Fruit fly (Drosophila melanogaster): ENCODE results near the gene Lgr4.

The Lgr4 gene

DNA sequence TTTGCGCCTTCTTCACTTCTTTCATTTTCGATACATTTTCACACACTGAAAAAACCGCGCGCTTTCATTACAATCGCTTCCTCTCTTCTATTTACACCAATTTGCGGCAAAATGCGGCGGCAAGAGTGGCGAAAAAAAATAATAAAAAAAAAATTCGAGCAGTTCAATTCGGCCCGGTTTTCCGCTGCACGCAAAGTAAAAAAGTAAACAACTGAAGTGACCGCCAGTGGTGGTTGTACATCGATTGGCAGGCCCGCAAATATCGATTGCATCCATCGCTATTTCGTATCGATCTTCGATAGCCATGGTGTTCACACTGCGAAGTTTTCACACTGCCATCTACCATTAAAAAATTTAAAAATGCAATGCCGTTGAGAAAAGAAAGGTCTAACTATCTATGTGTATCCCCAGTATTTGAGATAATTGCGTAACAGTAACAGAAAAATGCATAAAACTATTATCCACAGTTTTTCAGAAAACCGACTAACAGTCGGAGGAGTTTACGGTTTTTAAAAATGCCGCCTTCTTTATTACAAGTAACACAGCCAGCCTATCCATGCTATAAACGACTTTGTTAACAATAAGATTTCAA, 76.6 kb downstream of the Lgr4 start, which contains the start of gene Chpf (continued):
- TF ChIP-seq CG6854 (GFP tag; optimal IDR thresholded peaks at IDR 0.05) = no peak
- no peak for TF ChIP-seq h (optimal IDR thresholded peaks at IDR 0.05)
- peak; percentile 74; the same call in 1 of the 2 replicates for TF ChIP-seq ato (GFP tag; IDR thresholded peaks at IDR 0.05; ENCODE audit: partially characterized antibody)
- TF ChIP-seq tio (GFP tag; optimal IDR thresholded peaks at IDR 0.05) = no peak
- TF ChIP-seq Usf (GFP tag; optimal IDR thresholded peaks at IDR 0.05) = no peak
- peak; percentile 32; the same call in 1 of the 2 replicates for TF ChIP-seq Ptx1 (GFP tag; IDR thresholded peaks at IDR 0.05)
- TF ChIP-seq CG2120 (GFP tag; optimal IDR thresholded peaks at IDR 0.05) = no peak
- TF ChIP-seq zf30C (GFP tag; optimal IDR thresholded peaks at IDR 0.05) = no peak
- no peak for TF ChIP-seq D19B (GFP tag; optimal IDR thresholded peaks at IDR 0.05)
- TF ChIP-seq CG18764 (GFP tag; optimal IDR thresholded peaks at IDR 0.05) = no peak
- no peak for TF ChIP-seq CG18262 (tag; optimal IDR thresholded peaks at IDR 0.05)
- no peak for TF ChIP-seq jumu (GFP tag; optimal IDR thresholded peaks at IDR 0.05)
- TF ChIP-seq pnt (GFP tag; optimal IDR thresholded peaks at IDR 0.05) = no peak
- TF ChIP-seq chn (GFP tag; optimal IDR thresholded peaks at IDR 0.05) = peak; percentile 30
- no peak for TF ChIP-seq CG18619 (GFP tag; optimal IDR thresholded peaks at IDR 0.05)
- peak; percentile 83 for TF ChIP-seq ssp (GFP tag; IDR thresholded peaks at IDR 0.05)
- TF ChIP-seq br (optimal IDR thresholded peaks at IDR 0.05) = no peak
- TF ChIP-seq BtbVII (GFP tag; optimal IDR thresholded peaks at IDR 0.05) = no peak
- no peak for TF ChIP-seq shn (GFP tag; optimal IDR thresholded peaks at IDR 0.05)
- TF ChIP-seq Ravus (GFP tag; IDR thresholded peaks at IDR 0.05) = no peak
- TF ChIP-seq Deaf1 (tag; optimal IDR thresholded peaks at IDR 0.05) = no peak
- TF ChIP-seq wor (GFP tag; IDR thresholded peaks at IDR 0.05) = no peak
- TF ChIP-seq usp (GFP tag; optimal IDR thresholded peaks at IDR 0.05) = no peak
- no peak for TF ChIP-seq gce (GFP tag; IDR thresholded peaks at IDR 0.05)
- no peak for TF ChIP-seq CG12769 (tag; optimal IDR thresholded peaks at IDR 0.05)
- TF ChIP-seq CG1647 (GFP tag; optimal IDR thresholded peaks at IDR 0.05) = no peak
- peak; percentile 34 for TF ChIP-seq CHES-1-like (GFP tag; optimal IDR thresholded peaks at IDR 0.05)
- no peak for TF ChIP-seq CG3726 (GFP tag; IDR thresholded peaks at IDR 0.05)
- TF ChIP-seq CG32532 (GFP tag; IDR thresholded peaks at IDR 0.05) = no peak; the same call in 1 of the 2 replicates
- no peak for TF ChIP-seq Stat92E (GFP tag; optimal IDR thresholded peaks at IDR 0.05)
- TF ChIP-seq CG10267 (tag; optimal IDR thresholded peaks at IDR 0.05) = no peak
- TF ChIP-seq E2f1 (GFP tag; IDR thresholded peaks at IDR 0.05) = no peak
- no peak for TF ChIP-seq CG6683 (GFP tag; optimal IDR thresholded peaks at IDR 0.05)
- TF ChIP-seq CkIIα-i1 (GFP tag; IDR thresholded peaks at IDR 0.05) = no peak
- no peak for TF ChIP-seq CG34376 (GFP tag; optimal IDR thresholded peaks at IDR 0.05)
- TF ChIP-seq dysf (GFP tag; IDR thresholded peaks at IDR 0.05) = no peak
- no peak for TF ChIP-seq ftz-f1 (GFP tag; optimal IDR thresholded peaks at IDR 0.05)
- no peak for TF ChIP-seq twi (tag; optimal IDR thresholded peaks at IDR 0.05)
- TF ChIP-seq HmgZ (tag; optimal IDR thresholded peaks at IDR 0.05) = no peak
- TF ChIP-seq BEAF-32 (GFP tag; optimal IDR thresholded peaks at IDR 0.05) = peak; percentile 83
- TF ChIP-seq CG3995 (GFP tag; optimal IDR thresholded peaks at IDR 0.05) = no peak
- TF ChIP-seq CG9609 (GFP tag; optimal IDR thresholded peaks at IDR 0.05) = no peak
- no peak for TF ChIP-seq gcm (GFP tag; optimal IDR thresholded peaks at IDR 0.05)
- no peak for TF ChIP-seq CG10209 (GFP tag; optimal IDR thresholded peaks at IDR 0.05)
- TF ChIP-seq hb (GFP tag; IDR thresholded peaks at IDR 0.05; ENCODE audit: partially characterized antibody) = peak; percentile 84
- no peak for TF ChIP-seq cg (GFP tag; optimal IDR thresholded peaks at IDR 0.05)
- TF ChIP-seq CG7786 (GFP tag; optimal IDR thresholded peaks at IDR 0.05) = no peak
- no peak for TF ChIP-seq CG14965 (GFP tag; optimal IDR thresholded peaks at IDR 0.05; ENCODE audit: borderline replicate concordance)
- TF ChIP-seq Nf-YB (GFP tag; optimal IDR thresholded peaks at IDR 0.05) = no peak
- no peak for TF ChIP-seq Blimp-1 (GFP tag; optimal IDR thresholded peaks at IDR 0.05)
- TF ChIP-seq ac (GFP tag; optimal IDR thresholded peaks at IDR 0.05) = no peak
- no peak for TF ChIP-seq tgo (GFP tag; IDR thresholded peaks at IDR 0.05)

All from whole organism, embryonic.